Fruit fly (Drosophila melanogaster) whole organism, embryonic: ENCODE measurements around the gene cv-c.
A peak's percentile ranks its signal among the peaks of the same experiment; 100 is the strongest.

ENCODE experiments used
- Adf1 ChIP-seq: fragments of 200-800 bp; sonication (Bioruptor generic); IDR thresholded peaks from 2 replicates; pipeline ENCODE4 v1.3.6; 2022; ENCODE audit warnings: missing biosample characterization, missing genetic modification characterization
- Antp ChIP-seq: fragments of 200-800 bp; sonication (Bioruptor generic); optimal IDR thresholded peaks from 3 replicates; lab custom pipeline; 2016; ENCODE audit warnings: missing biosample characterization, missing genetic modification characterization
- CG10267 ChIP-seq: fragments of 200-800 bp; sonication (Bioruptor generic); optimal IDR thresholded peaks from 2 replicates; lab custom pipeline; 2018; ENCODE audit warnings: missing biosample characterization, mild to moderate bottlenecking, missing genetic modification characterization, moderate library complexity
- CG11398 ChIP-seq: fragments of 200-800 bp; sonication (Bioruptor generic); optimal IDR thresholded peaks from 2 replicates; lab custom pipeline; 2016; ENCODE audit warnings: missing biosample characterization, missing genetic modification characterization
- CG12071 ChIP-seq: fragments of 200-800 bp; sonication (Bioruptor generic); optimal IDR thresholded peaks from 3 replicates; lab custom pipeline; 2018; ENCODE audit warnings: missing biosample characterization, mild to moderate bottlenecking, missing genetic modification characterization
- CG1602 ChIP-seq: fragments of 200-800 bp; sonication (Bioruptor generic); optimal IDR thresholded peaks from 3 replicates; lab custom pipeline; 2016; ENCODE audit warnings: missing biosample characterization, missing genetic modification characterization
- CG16813 ChIP-seq: fragments of 200-800 bp; sonication (Bioruptor generic); IDR thresholded peaks from 3 replicates; pipeline ENCODE4 v1.3.6; 2022; ENCODE audit warnings: missing biosample characterization, missing genetic modification characterization; ENCODE audit not compliant: partially characterized antibody
- CG17328 ChIP-seq: fragments of 200-800 bp; sonication (Bioruptor generic); IDR thresholded peaks from 2 replicates; pipeline ENCODE4 v1.3.6; 2022; ENCODE audit warnings: missing biosample characterization, missing genetic modification characterization
- CG43689 ChIP-seq: fragments of 200-800 bp; sonication (Bioruptor generic); IDR thresholded peaks from 2 replicates; pipeline ENCODE4 v1.3.6; 2022; ENCODE audit warnings: missing biosample characterization, missing genetic modification characterization
- CG6765 ChIP-seq: fragments of 200-800 bp; sonication (Bioruptor generic); optimal IDR thresholded peaks from 3 replicates; lab custom pipeline; 2017; ENCODE audit warnings: missing biosample characterization, mild to moderate bottlenecking, missing genetic modification characterization
- CG7745 ChIP-seq: fragments of 200-800 bp; sonication (Bioruptor generic); optimal IDR thresholded peaks from 2 replicates; lab custom pipeline; 2018; ENCODE audit warnings: missing biosample characterization, mild to moderate bottlenecking, missing genetic modification characterization, moderate library complexity
- CG7987 ChIP-seq: fragments of 200-800 bp; sonication (Bioruptor generic); optimal IDR thresholded peaks from 2 replicates; lab custom pipeline; 2018; ENCODE audit warnings: missing biosample characterization, mild to moderate bottlenecking, missing genetic modification characterization, moderate library complexity
- CG9609 ChIP-seq: fragments of 200-800 bp; sonication (Bioruptor generic); optimal IDR thresholded peaks from 3 replicates; lab custom pipeline; 2016; ENCODE audit warnings: missing biosample characterization, missing genetic modification characterization
- CG9817 ChIP-seq: fragments of 200-800 bp; sonication (Bioruptor generic); optimal IDR thresholded peaks from 2 replicates; lab custom pipeline; 2018; ENCODE audit warnings: missing biosample characterization, mild to moderate bottlenecking, missing genetic modification characterization, moderate library complexity
- Fer1 ChIP-seq: fragments of 200-800 bp; sonication (Bioruptor generic); optimal IDR thresholded peaks from 2 replicates; lab custom pipeline; 2017; ENCODE audit warnings: missing biosample characterization, mild to moderate bottlenecking, missing genetic modification characterization
- Fer2 ChIP-seq: fragments of 200-800 bp; sonication (Bioruptor generic); optimal IDR thresholded peaks from 2 replicates; lab custom pipeline; 2018; ENCODE audit warnings: missing biosample characterization, mild to moderate bottlenecking, missing genetic modification characterization, moderate library complexity
- Hand ChIP-seq: fragments of 200-800 bp; sonication (Bioruptor generic); optimal IDR thresholded peaks from 2 replicates; lab custom pipeline; 2017; ENCODE audit warnings: mild to moderate bottlenecking, missing biosample characterization, missing genetic modification reagents, missing genetic modification characterization
- Jarid2 ChIP-seq: fragments of 200-800 bp; sonication (Bioruptor generic); optimal IDR thresholded peaks from 3 replicates; lab custom pipeline; 2017; ENCODE audit warnings: mild to moderate bottlenecking, missing biosample characterization, missing genetic modification reagents, missing genetic modification characterization
- Lhr ChIP-seq: fragments of 200-800 bp; sonication (Bioruptor generic); optimal IDR thresholded peaks from 3 replicates; lab custom pipeline; 2017; ENCODE audit warnings: mild to moderate bottlenecking, missing biosample characterization, missing genetic modification reagents, missing genetic modification characterization
- MTF-1 ChIP-seq: fragments of 200-800 bp; sonication (Bioruptor generic); optimal IDR thresholded peaks from 2 replicates; lab custom pipeline; 2018; ENCODE audit warnings: missing biosample characterization, mild to moderate bottlenecking, missing genetic modification characterization, borderline replicate concordance
- Optix ChIP-seq: fragments of 200-800 bp; sonication (Bioruptor generic); IDR thresholded peaks from 3 replicates; pipeline ENCODE4 v1.3.6; 2022; ENCODE audit warnings: missing biosample characterization, missing genetic modification characterization
- Poxn ChIP-seq: fragments of 200-800 bp; sonication (Bioruptor generic); IDR thresholded peaks from 2 replicates; pipeline ENCODE4 v1.3.6; 2022; ENCODE audit warnings: missing biosample characterization, missing genetic modification characterization
- Ptx1 ChIP-seq: fragments of 200-800 bp; sonication (Bioruptor generic); IDR thresholded peaks from 2 replicates; pipeline ENCODE4 v1.3.6; 2022; ENCODE audit warnings: missing biosample characterization, missing genetic modification characterization
- Ravus ChIP-seq: fragments of 200-800 bp; sonication (Bioruptor generic); IDR thresholded peaks from 2 replicates; pipeline ENCODE4 v1.3.6; 2022; ENCODE audit warnings: missing biosample characterization, missing genetic modification characterization
- Rfx ChIP-seq: fragments of 200-800 bp; sonication (Bioruptor generic); IDR thresholded peaks from 2 replicates; pipeline ENCODE4 v1.3.6; 2022; ENCODE audit warnings: missing biosample characterization, missing genetic modification characterization
- Side ChIP-seq: fragments of 200-800 bp; sonication (Bioruptor generic); optimal IDR thresholded peaks from 2 replicates; lab custom pipeline; 2016; ENCODE audit warnings: missing biosample characterization, missing genetic modification characterization
- TFAM ChIP-seq: fragments of 200-800 bp; sonication (Bioruptor generic); optimal IDR thresholded peaks from 2 replicates; lab custom pipeline; 2017; ENCODE audit warnings: missing biosample characterization, missing genetic modification characterization, inconsistent platforms
- Xrp1 ChIP-seq: fragments of 200-800 bp; sonication (Bioruptor generic); IDR thresholded peaks from 2 replicates; pipeline ENCODE4 v1.3.6; 2022; ENCODE audit warnings: missing biosample characterization, missing genetic modification characterization
- br ChIP-seq: fragments of >200 bp; optimal IDR thresholded peaks from 2 replicates; lab custom pipeline; 2017
- cad ChIP-seq: fragments of >200 bp; optimal IDR thresholded peaks from 2 replicates; lab custom pipeline; 2017; ENCODE audit warnings: missing biosample characterization, missing genetic modification characterization
- croc ChIP-seq: fragments of 200-800 bp; sonication (Bioruptor generic); conservative IDR thresholded peaks from 3 replicates; pipeline ENCODE4 v1.3.6; 2022; ENCODE audit warnings: missing biosample characterization, missing genetic modification characterization
- crol ChIP-seq: fragments of 200-800 bp; sonication (Bioruptor generic); IDR thresholded peaks from 2 replicates; pipeline ENCODE4 v1.3.6; 2022; ENCODE audit warnings: missing biosample characterization, missing genetic modification characterization
- danr ChIP-seq: fragments of 200-800 bp; sonication (Bioruptor generic); IDR thresholded peaks from 2 replicates; pipeline ENCODE4 v1.3.6; 2022; ENCODE audit warnings: missing biosample characterization, missing genetic modification characterization
- dati ChIP-seq: fragments of 200-800 bp; sonication (Bioruptor generic); IDR thresholded peaks from 2 replicates; pipeline ENCODE4 v1.3.6; 2022; ENCODE audit warnings: missing biosample characterization, missing genetic modification characterization
- exex ChIP-seq: fragments of 200-800 bp; sonication (Bioruptor generic); optimal IDR thresholded peaks from 4 replicates; lab custom pipeline; 2018; ENCODE audit warnings: missing biosample characterization, mild to moderate bottlenecking, missing genetic modification characterization, moderate library complexity
- fd64A ChIP-seq: fragments of 200-800 bp; sonication (Bioruptor generic); optimal IDR thresholded peaks from 3 replicates; lab custom pipeline; 2018; ENCODE audit warnings: missing biosample characterization, mild to moderate bottlenecking, missing genetic modification characterization
- gem ChIP-seq: fragments of 200-800 bp; sonication (Bioruptor generic); optimal IDR thresholded peaks from 2 replicates; lab custom pipeline; 2019; ENCODE audit warnings: missing biosample characterization, mild to moderate bottlenecking, missing genetic modification characterization, moderate library complexity
- jumu ChIP-seq: fragments of 200-800 bp; sonication (Bioruptor generic); optimal IDR thresholded peaks from 3 replicates; lab custom pipeline; 2016; ENCODE audit warnings: missing biosample characterization, missing genetic modification characterization
- klu ChIP-seq: fragments of 200-800 bp; sonication (Bioruptor generic); IDR thresholded peaks from 2 replicates; pipeline ENCODE4 v1.3.6; 2022; ENCODE audit warnings: missing biosample characterization, missing genetic modification characterization
- lilli ChIP-seq: fragments of 200-800 bp; sonication (Bioruptor generic); optimal IDR thresholded peaks from 3 replicates; lab custom pipeline; 2016; ENCODE audit warnings: missing biosample characterization, missing genetic modification characterization
- mirr ChIP-seq: fragments of 200-800 bp; sonication (Bioruptor generic); optimal IDR thresholded peaks from 3 replicates; lab custom pipeline; 2018; ENCODE audit warnings: missing biosample characterization, mild to moderate bottlenecking, missing genetic modification characterization
- mld ChIP-seq: fragments of 200-800 bp; sonication (Bioruptor generic); IDR thresholded peaks from 3 replicates; pipeline ENCODE4 v1.3.6; 2022; ENCODE audit warnings: missing biosample characterization, missing genetic modification characterization; ENCODE audit not compliant: partially characterized antibody
- oc ChIP-seq: fragments of 200-800 bp; sonication (Bioruptor generic); optimal IDR thresholded peaks from 2 replicates; lab custom pipeline; 2018; ENCODE audit warnings: missing biosample characterization, mild to moderate bottlenecking, missing genetic modification characterization, moderate library complexity
- pb ChIP-seq: fragments of 200-800 bp; sonication (Bioruptor generic); optimal IDR thresholded peaks from 3 replicates; lab custom pipeline; 2016; ENCODE audit warnings: missing biosample characterization, missing genetic modification characterization
- pho ChIP-seq: fragments of 200-800 bp; sonication (Bioruptor generic); optimal IDR thresholded peaks from 2 replicates; lab custom pipeline; 2016; ENCODE audit warnings: missing biosample characterization, missing genetic modification characterization
- psq ChIP-seq: fragments of 200-800 bp; sonication (Bioruptor generic); optimal IDR thresholded peaks from 2 replicates; lab custom pipeline; 2017; ENCODE audit warnings: missing biosample characterization, missing genetic modification characterization
- sd ChIP-seq: fragments of 200-800 bp; sonication (Bioruptor generic); optimal IDR thresholded peaks from 3 replicates; lab custom pipeline; 2018; ENCODE audit warnings: missing biosample characterization, mild to moderate bottlenecking, missing genetic modification characterization, moderate library complexity
- sqz ChIP-seq: fragments of 200-800 bp; sonication (Bioruptor generic); optimal IDR thresholded peaks from 3 replicates; lab custom pipeline; 2018; ENCODE audit warnings: missing biosample characterization, mild to moderate bottlenecking, missing genetic modification characterization
- tin ChIP-seq: fragments of 200-800 bp; sonication (Bioruptor generic); optimal IDR thresholded peaks from 3 replicates; lab custom pipeline; 2016; ENCODE audit warnings: missing biosample characterization, missing genetic modification characterization
- tna ChIP-seq: fragments of 200-800 bp; sonication (Bioruptor generic); IDR thresholded peaks from 2 replicates; pipeline ENCODE4 v1.3.6; 2022; ENCODE audit warnings: missing biosample characterization, missing genetic modification characterization; ENCODE audit not compliant: partially characterized antibody
- vvl ChIP-seq: fragments of 200-800 bp; sonication (Bioruptor generic); IDR thresholded peaks from 2 replicates; pipeline ENCODE4 v1.3.6; 2022; ENCODE audit warnings: missing biosample characterization, missing genetic modification characterization

cv-c gene

DNA sequence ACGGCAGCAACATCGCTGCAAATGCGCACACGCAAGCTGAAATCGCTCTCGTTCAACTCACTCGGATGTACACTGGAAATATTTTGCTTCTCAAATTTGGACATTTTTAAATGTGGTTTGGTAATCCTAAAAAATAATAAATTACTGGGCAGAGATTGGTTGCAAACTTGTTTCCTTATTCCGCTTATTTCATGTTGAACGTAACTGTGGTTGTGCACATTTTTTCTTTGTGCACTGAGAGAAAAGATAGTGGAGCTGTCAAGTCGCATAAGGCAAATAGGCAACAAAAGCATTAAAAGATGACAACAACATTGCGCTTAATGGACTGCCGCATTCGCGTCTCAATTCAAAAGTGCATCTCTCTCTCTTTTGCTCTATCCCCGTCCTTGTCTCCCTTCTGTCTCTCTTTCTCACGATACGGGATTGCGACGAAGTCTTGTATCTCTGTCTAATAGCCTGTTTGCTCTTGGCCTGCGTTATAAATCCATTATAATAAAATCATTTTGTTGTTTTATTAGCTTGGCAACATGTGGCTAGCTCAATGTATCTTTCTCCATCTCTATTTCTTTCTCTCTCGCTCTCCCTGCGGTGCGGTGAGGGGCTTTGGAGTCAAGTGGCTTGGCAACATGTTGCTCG lies 108.2 kb downstream of the cv-c start (continued):
- TF ChIP-seq cad (GFP tag; lab: Kevin White, UChicago) = peak; percentile 83
- TF ChIP-seq vvl (GFP tag; lab: Robert Waterston, UW) = peak; percentile 95
- TF ChIP-seq Xrp1 (GFP tag; lab: Robert Waterston, UW) = peak; percentile 86
- peak; percentile 4 for TF ChIP-seq Fer2
- peak; percentile 10 for TF ChIP-seq CG7987
- peak; percentile 82 for TF ChIP-seq Ptx1 (GFP tag; lab: Robert Waterston, UW)
- peak; percentile 95 for TF ChIP-seq lilli (GFP tag; lab: Kevin White, UChicago)
- TF ChIP-seq exex (tag; lab: Kevin White, UChicago) = peak; percentile 16
- peak; percentile 81 for TF ChIP-seq CG9817 (tag; lab: Kevin White, UChicago)
- TF ChIP-seq CG11398 (GFP tag; lab: Kevin White, UChicago) = peak; percentile 96
- TF ChIP-seq danr = no peak
- peak; percentile 82 for TF ChIP-seq tin (GFP tag; lab: Kevin White, UChicago)
- TF ChIP-seq dati (GFP tag; lab: Robert Waterston, UW) = no peak
- peak; percentile 89 for TF ChIP-seq Rfx (GFP tag; lab: Robert Waterston, UW)
- peak; percentile 89 for TF ChIP-seq pb
- TF ChIP-seq CG12071 (GFP tag; lab: Kevin White, UChicago) = peak; percentile 78
- peak; percentile 29 for TF ChIP-seq Jarid2 (GFP tag; lab: Kevin White, UChicago)
- TF ChIP-seq oc (tag; lab: Kevin White, UChicago) = peak; percentile 94
- TF ChIP-seq Side = peak; percentile 75
- peak; percentile 97 for TF ChIP-seq CG17328 (GFP tag; lab: Robert Waterston, UW)
- TF ChIP-seq CG10267 (tag; lab: Kevin White, UChicago) = peak; percentile 75
- TF ChIP-seq MTF-1 (GFP tag; lab: Kevin White, UChicago) = peak; percentile 50
- peak; percentile 86 for TF ChIP-seq psq (GFP tag; lab: Kevin White, UChicago)
- TF ChIP-seq Ravus (GFP tag; lab: Robert Waterston, UW) = peak; percentile 83
- TF ChIP-seq Adf1 (GFP tag; lab: Robert Waterston, UW) = peak; percentile 76
- peak; percentile 43 for TF ChIP-seq Poxn (GFP tag; lab: Robert Waterston, UW)
- TF ChIP-seq jumu (GFP tag; lab: Kevin White, UChicago) = peak; percentile 87
- peak; percentile 62 for TF ChIP-seq CG6765 (GFP tag; lab: Kevin White, UChicago)
- peak; percentile 91 for TF ChIP-seq crol (GFP tag; lab: Robert Waterston, UW)
- no peak for TF ChIP-seq fd64A (GFP tag; lab: Kevin White, UChicago)
- peak; percentile 81 for TF ChIP-seq croc
- TF ChIP-seq pho (GFP tag; lab: Kevin White, UChicago) = peak; percentile 95
- TF ChIP-seq CG7745 = peak; percentile 52
- peak; percentile 87 for TF ChIP-seq Hand (GFP tag; lab: Kevin White, UChicago)
- TF ChIP-seq TFAM (GFP tag; lab: Kevin White, UChicago) = peak; percentile 64
- no peak for TF ChIP-seq mld (GFP tag; lab: Robert Waterston, UW)
- TF ChIP-seq CG16813 = no peak
- no peak for TF ChIP-seq tna
- TF ChIP-seq br (lab: Kevin White, UChicago) = no peak
- peak; percentile 73 for TF ChIP-seq Fer1
- peak; percentile 93 for TF ChIP-seq CG43689 (GFP tag; lab: Robert Waterston, UW)
- TF ChIP-seq CG9609 (GFP tag; lab: Kevin White, UChicago) = peak; percentile 96
- TF ChIP-seq gem = peak; percentile 96
- peak; percentile 98 for TF ChIP-seq Optix
- TF ChIP-seq sd = peak; percentile 73
- peak; percentile 95 for TF ChIP-seq CG1602 (GFP tag; lab: Kevin White, UChicago)
- peak; percentile 88 for TF ChIP-seq Lhr (GFP tag; lab: Kevin White, UChicago)
- TF ChIP-seq mirr = peak; percentile 16
- TF ChIP-seq Antp (GFP tag; lab: Kevin White, UChicago) = peak; percentile 96
- TF ChIP-seq klu (GFP tag; lab: Robert Waterston, UW) = peak; percentile 79
- TF ChIP-seq sqz = peak; percentile 65
